Worm (Caenorhabditis elegans): ENCODE data around the gene C24H10.4.

ce11 chrX:5067796-5068195 lies 8.7 kb upstream of the C24H10.4 start, which contains the start of gene clc-7:
- TF ChIP-seq W03F9.2 (tag; optimal IDR thresholded peaks at IDR 0.05) = no peak
- TF ChIP-seq him-1 (tag; optimal IDR thresholded peaks at IDR 0.05) = no peak

All from whole organism, L4/young adult.